Worm (Caenorhabditis elegans) whole organism, mixed stage, embryonic: ENCODE results near the gene C05E11.3.

Experiments
- elt-1 ChIP-seq: sonication (generic microtip); optimal IDR thresholded peaks from 2 replicates; lab custom pipeline; 2017; ENCODE audit warnings: missing genetic modification characterization, mild to moderate bottlenecking, missing compliant biosample characterization, antibody characterized with exemption, moderate library complexity, borderline replicate concordance; ENCODE audit not compliant: insufficient read depth
- mls-2 ChIP-seq: sonication (generic microtip); optimal IDR thresholded peaks from 2 replicates; lab custom pipeline; 2016; ENCODE audit warnings: mild to moderate bottlenecking, missing genetic modification characterization, moderate library complexity, missing compliant biosample characterization

- no peak for TF ChIP-seq mls-2 (tag; lab: Kevin White, UChicago)
- no peak for TF ChIP-seq elt-1
These were observed at the start of gene C05E11.3 for ce11 chrX:4577941-4578340.
